Worm (Caenorhabditis elegans) whole organism, midembryonic: ENCODE measurements around the gene nuo-1.

Source experiments
- T22C8.4 ChIP-seq: fragments of 200-800 bp; sonication (Bioruptor generic); IDR thresholded peaks from 2 replicates; pipeline ENCODE4 v1.3.6; 2022; ENCODE audit warnings: missing genetic modification characterization, missing compliant biosample characterization
- cog-1 ChIP-seq: sonication (generic microtip); optimal IDR thresholded peaks from 2 replicates; lab custom pipeline; 2016; ENCODE audit warnings: missing genetic modification characterization, missing compliant biosample characterization
- flt-1 ChIP-seq: fragments of 200-800 bp; sonication (Bioruptor generic); IDR thresholded peaks from 2 replicates; pipeline ENCODE4 v1.3.6; 2022; ENCODE audit warnings: missing genetic modification characterization, missing compliant biosample characterization
- klf-2 ChIP-seq: fragments of 200-800 bp; sonication (Bioruptor generic); conservative IDR thresholded peaks from 2 replicates; pipeline ENCODE4 v1.3.6; 2022; ENCODE audit warnings: missing genetic modification reagents, missing genetic modification characterization, missing compliant biosample characterization
- med-1 ChIP-seq: sonication (generic microtip); optimal IDR thresholded peaks from 2 replicates; lab custom pipeline; 2017; ENCODE audit warnings: missing genetic modification characterization, mild to moderate bottlenecking, missing compliant biosample characterization, antibody characterized with exemption, missing genetic modification reagents; ENCODE audit not compliant: insufficient read depth
- ref-1 ChIP-seq: fragments of 200-800 bp; sonication (Bioruptor generic); conservative IDR thresholded peaks from 2 replicates; pipeline ENCODE4 v1.3.6; 2022; ENCODE audit warnings: missing genetic modification reagents, missing genetic modification characterization, missing compliant biosample characterization
- tab-1 ChIP-seq: fragments of 200-800 bp; sonication (Bioruptor generic); IDR thresholded peaks from 2 replicates; pipeline ENCODE4 v1.3.6; 2022; ENCODE audit warnings: missing genetic modification characterization, missing compliant biosample characterization
- ztf-23 ChIP-seq: fragments of 200-800 bp; sonication (Bioruptor generic); IDR thresholded peaks from 2 replicates; pipeline ENCODE4 v1.3.6; 2022; ENCODE audit warnings: missing genetic modification reagents, missing genetic modification characterization, missing compliant biosample characterization
- ztf-29 ChIP-seq: fragments of 200-800 bp; sonication (Bioruptor generic); IDR thresholded peaks from 2 replicates; pipeline ENCODE4 v1.3.6; 2022; ENCODE audit warnings: missing genetic modification reagents, missing genetic modification characterization, missing compliant biosample characterization

ce11 chrII:11103657-11104056 lies 6.0 kb downstream of the nuo-1 start, which contains the start of gene C09H10.5:
- TF ChIP-seq med-1: no peak
- no peak for TF ChIP-seq ztf-23 (GFP tag; lab: Robert Waterston, UW)
- TF ChIP-seq tab-1 (GFP tag; lab: Robert Waterston, UW): no peak
- no peak for TF ChIP-seq ref-1 (GFP tag; lab: Robert Waterston, UW)
- TF ChIP-seq flt-1 (GFP tag; lab: Robert Waterston, UW): no peak
- no peak for TF ChIP-seq T22C8.4 (GFP tag; lab: Robert Waterston, UW)
- no peak for TF ChIP-seq cog-1 (tag; lab: Kevin White, UChicago)
- no peak for TF ChIP-seq ztf-29
- no peak for TF ChIP-seq klf-2
